Worm (Caenorhabditis elegans) whole organism, L4/young adult: ENCODE data around the gene Y39A3CL.4.

Experiments used
- W03F9.2 ChIP-seq: fragments of 150-350 bp; optimal IDR thresholded peaks from 2 replicates; lab custom pipeline; 2014; ENCODE audit warnings: missing biosample characterization, missing genetic modification characterization
- dao-5 ChIP-seq: sonication (generic microtip); optimal IDR thresholded peaks from 2 replicates; lab custom pipeline; 2016; ENCODE audit warnings: missing genotype, missing genetic modification characterization, moderate library complexity, missing compliant biosample characterization
- him-1 ChIP-seq: sonication (generic microtip); optimal IDR thresholded peaks from 2 replicates; lab custom pipeline; 2016; ENCODE audit warnings: missing genotype, missing genetic modification reagents, missing genetic modification characterization, missing compliant biosample characterization

DNA sequence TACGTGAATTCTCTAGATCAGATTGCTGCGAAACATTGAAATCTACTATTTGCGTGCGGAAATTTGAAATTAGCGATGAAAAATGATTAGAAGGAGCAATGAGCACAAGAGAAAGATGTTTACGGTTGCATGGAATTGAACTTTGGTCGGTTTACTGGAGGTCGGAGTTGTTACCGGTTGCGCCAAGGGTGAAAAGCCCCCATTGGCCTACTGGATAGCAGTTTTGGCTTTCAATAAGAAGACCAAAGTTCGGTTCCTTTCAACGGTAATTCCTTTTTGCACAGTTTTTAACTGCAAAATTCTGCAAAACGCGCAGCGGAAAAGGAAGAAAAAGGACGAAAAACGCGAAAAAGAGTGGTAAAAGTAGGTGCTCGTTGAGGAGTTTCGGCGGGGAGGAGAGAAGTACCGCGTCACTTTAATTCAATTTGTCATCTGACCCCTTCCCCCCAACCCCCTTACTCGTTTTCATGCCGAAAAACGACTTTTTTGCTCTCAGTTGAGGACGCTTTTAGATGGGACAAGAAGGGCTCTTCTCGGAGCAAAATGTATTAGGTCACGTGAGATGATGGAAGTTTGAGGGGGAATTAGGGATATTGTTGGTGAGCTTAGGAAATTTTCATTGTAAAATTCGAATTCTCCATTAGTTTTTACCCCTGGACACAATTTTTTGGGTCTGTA, 32.3 kb downstream of the Y39A3CL.4 start:
- TF ChIP-seq dao-5 (tag; lab: Kevin White, UChicago) (no peak), him-1 (tag; lab: Kevin White, UChicago) (no peak), W03F9.2 (tag; lab: Kevin White, UChicago) (no peak)
